Fruit fly (Drosophila melanogaster) whole organism, embryonic: ENCODE results near the gene akirin.

Source experiments
- Awh ChIP-seq: fragments of 200-800 bp; sonication (Bioruptor generic); IDR thresholded peaks from 2 replicates; pipeline ENCODE4, ENCODE4 v1.3.6; 2022; ENCODE audit warnings: missing biosample characterization, missing genetic modification characterization
- Bdp1 ChIP-seq: fragments of 200-800 bp; sonication (Bioruptor generic); optimal IDR thresholded peaks from 3 replicates; lab custom pipeline; 2016; ENCODE audit warnings: missing biosample characterization, missing genetic modification characterization
- BtbVII ChIP-seq: fragments of 200-800 bp; sonication (Bioruptor generic); optimal IDR thresholded peaks from 3 replicates; lab custom pipeline; 2017; ENCODE audit warnings: missing biosample characterization, mild to moderate bottlenecking, missing genetic modification characterization
- CG1024 ChIP-seq: fragments of 200-800 bp; sonication (Bioruptor generic); IDR thresholded peaks from 2 replicates; pipeline ENCODE4 v1.3.6; 2022; ENCODE audit warnings: missing biosample characterization, missing genetic modification characterization
- CG1233 ChIP-seq: fragments of 200-800 bp; sonication (Bioruptor generic); optimal IDR thresholded peaks from 4 replicates; lab custom pipeline; 2018; ENCODE audit warnings: missing biosample characterization, mild to moderate bottlenecking, missing genetic modification characterization
- CG12769 ChIP-seq: fragments of 200-800 bp; sonication (Bioruptor generic); optimal IDR thresholded peaks from 2 replicates; lab custom pipeline; 2019; ENCODE audit warnings: missing biosample characterization, mild to moderate bottlenecking, missing genetic modification characterization, moderate library complexity
- CG13424 ChIP-seq: fragments of 200-800 bp; sonication (Bioruptor generic); optimal IDR thresholded peaks from 2 replicates; lab custom pipeline; 2019; ENCODE audit warnings: missing biosample characterization, mild to moderate bottlenecking, missing genetic modification characterization, moderate library complexity
- CG14050 ChIP-seq: fragments of 200-800 bp; sonication (Bioruptor generic); IDR thresholded peaks from 3 replicates; pipeline ENCODE4 v1.3.6; 2022; ENCODE audit warnings: missing biosample characterization, missing genetic modification characterization
- CG15601 ChIP-seq: fragments of 200-800 bp; sonication (Bioruptor generic); optimal IDR thresholded peaks from 3 replicates; lab custom pipeline; 2019; ENCODE audit warnings: missing biosample characterization, mild to moderate bottlenecking, missing genetic modification characterization, moderate library complexity
- CG15696 ChIP-seq: fragments of 200-800 bp; sonication (Bioruptor generic); optimal IDR thresholded peaks from 2 replicates; lab custom pipeline; 2019; ENCODE audit warnings: missing biosample characterization, mild to moderate bottlenecking, missing genetic modification characterization, moderate library complexity
- CG17186 ChIP-seq: fragments of 200-800 bp; sonication (Bioruptor generic); optimal IDR thresholded peaks from 3 replicates; lab custom pipeline; 2017; ENCODE audit warnings: missing biosample characterization, missing genetic modification reagents, missing genetic modification characterization
- CG17829 ChIP-seq: fragments of 200-800 bp; optimal IDR thresholded peaks from 2 replicates; lab custom pipeline; 2019; ENCODE audit warnings: missing biosample characterization, mild to moderate bottlenecking, missing genetic modification characterization, moderate library complexity
- CG18599 ChIP-seq: fragments of 200-800 bp; sonication (Bioruptor generic); optimal IDR thresholded peaks from 3 replicates; lab custom pipeline; 2017; ENCODE audit warnings: missing biosample characterization, missing genetic modification characterization, mild to moderate bottlenecking, moderate library complexity, missing genetic modification reagents
- CG2678 ChIP-seq: fragments of 200-800 bp; sonication (Bioruptor generic); optimal IDR thresholded peaks from 3 replicates; lab custom pipeline; 2019; ENCODE audit warnings: missing biosample characterization, mild to moderate bottlenecking, missing genetic modification characterization, moderate library complexity
- CG30403 ChIP-seq: fragments of 200-800 bp; sonication (Bioruptor generic); optimal IDR thresholded peaks from 3 replicates; lab custom pipeline; 2016; ENCODE audit warnings: missing biosample characterization, missing genetic modification characterization
- CG31441 ChIP-seq: fragments of 200-800 bp; sonication (Bioruptor generic); IDR thresholded peaks from 2 replicates; pipeline ENCODE4 v1.3.6; 2022; ENCODE audit warnings: missing biosample characterization, missing genetic modification characterization
- CG34376 ChIP-seq: fragments of 200-800 bp; sonication (Bioruptor generic); optimal IDR thresholded peaks from 2 replicates; lab custom pipeline; 2018; ENCODE audit warnings: missing biosample characterization, mild to moderate bottlenecking, missing genetic modification characterization
- CG6689 ChIP-seq: fragments of 200-800 bp; sonication (Bioruptor generic); IDR thresholded peaks from 2 replicates; pipeline ENCODE4 v1.3.6; 2022; ENCODE audit warnings: missing biosample characterization, missing genetic modification characterization
- CG7271 ChIP-seq: fragments of 200-800 bp; sonication (Bioruptor generic); optimal IDR thresholded peaks from 2 replicates; lab custom pipeline; 2018; ENCODE audit warnings: missing biosample characterization, mild to moderate bottlenecking, missing genetic modification characterization, moderate library complexity
- CG7987 ChIP-seq: fragments of 200-800 bp; sonication (Bioruptor generic); optimal IDR thresholded peaks from 2 replicates; lab custom pipeline; 2018; ENCODE audit warnings: missing biosample characterization, mild to moderate bottlenecking, missing genetic modification characterization, moderate library complexity
- CG8388 ChIP-seq: fragments of 200-800 bp; sonication (Bioruptor generic); optimal IDR thresholded peaks from 2 replicates; lab custom pipeline; 2019; ENCODE audit warnings: missing biosample characterization, mild to moderate bottlenecking, missing genetic modification characterization, moderate library complexity
- CG9932 ChIP-seq: fragments of 200-800 bp; sonication (Bioruptor generic); IDR thresholded peaks from 2 replicates; pipeline ENCODE4 v1.3.6; 2022; ENCODE audit warnings: missing biosample characterization, missing genetic modification characterization
- Dad ChIP-seq: fragments of 200-800 bp; sonication (Bioruptor generic); optimal IDR thresholded peaks from 3 replicates; lab custom pipeline; 2016; ENCODE audit warnings: missing biosample characterization, missing genetic modification characterization
- Dek ChIP-seq: fragments of 200-800 bp; sonication (Bioruptor generic); optimal IDR thresholded peaks from 3 replicates; lab custom pipeline; 2019; ENCODE audit warnings: missing biosample characterization, mild to moderate bottlenecking, missing genetic modification characterization, moderate library complexity
- Doc3 ChIP-seq: fragments of 200-800 bp; sonication (Bioruptor generic); IDR thresholded peaks from 3 replicates; pipeline ENCODE4 v1.3.6; 2022; ENCODE audit warnings: missing biosample characterization, missing genetic modification characterization; ENCODE audit not compliant: partially characterized antibody
- E2f1 ChIP-seq: fragments of 200-800 bp; sonication (Bioruptor generic); IDR thresholded peaks from 2 replicates; pipeline ENCODE4 v1.3.6; 2022; ENCODE audit warnings: missing biosample characterization, missing genetic modification characterization
- Ets65A ChIP-seq: fragments of 200-800 bp; sonication (Bioruptor generic); peaks from one replicate; lab custom pipeline; 2016; ENCODE audit warnings: missing biosample characterization, missing genetic modification characterization
- GATAe ChIP-seq: fragments of 200-800 bp; sonication (Bioruptor generic); conservative IDR thresholded peaks from 2 replicates; pipeline ENCODE4 v1.3.6; 2022; ENCODE audit warnings: missing biosample characterization, missing genetic modification characterization
- Gsc ChIP-seq: fragments of 200-800 bp; sonication (Bioruptor generic); IDR thresholded peaks from 2 replicates; pipeline ENCODE4 v1.3.6; 2022; ENCODE audit warnings: missing biosample characterization, missing genetic modification characterization
- Hmx ChIP-seq: fragments of 200-800 bp; sonication (Bioruptor generic); optimal IDR thresholded peaks from 2 replicates; lab custom pipeline; 2016; ENCODE audit warnings: missing biosample characterization, missing genetic modification characterization
- Hr39 ChIP-seq: fragments of >200 bp; optimal IDR thresholded peaks from 2 replicates; lab custom pipeline; 2017
- Lpt ChIP-seq: fragments of >200 bp; optimal IDR thresholded peaks from 2 replicates; lab custom pipeline; 2018; ENCODE audit warnings: missing biosample characterization, missing genetic modification characterization
- Myb ChIP-seq: fragments of 200-800 bp; sonication (Bioruptor generic); optimal IDR thresholded peaks from 2 replicates; lab custom pipeline; 2016; ENCODE audit warnings: missing biosample characterization, missing genetic modification characterization
- Nf-YC ChIP-seq: fragments of 200-800 bp; optimal IDR thresholded peaks from 3 replicates; lab custom pipeline; 2019; ENCODE audit warnings: missing biosample characterization, mild to moderate bottlenecking, missing genetic modification characterization, moderate library complexity
- Oli ChIP-seq: fragments of 200-800 bp; sonication (Bioruptor generic); optimal IDR thresholded peaks from 2 replicates; lab custom pipeline; 2018; ENCODE audit warnings: missing biosample characterization, mild to moderate bottlenecking, missing genetic modification characterization, moderate library complexity
- PHDP ChIP-seq: fragments of 200-800 bp; sonication (Bioruptor generic); optimal IDR thresholded peaks from 3 replicates; lab custom pipeline; 2018; ENCODE audit warnings: missing biosample characterization, mild to moderate bottlenecking, missing genetic modification characterization, moderate library complexity
- Scr ChIP-seq: fragments of 200-800 bp; sonication (Bioruptor generic); IDR thresholded peaks from 2 replicates; pipeline ENCODE4 v1.3.6; 2022; ENCODE audit warnings: missing biosample characterization, missing genetic modification characterization; ENCODE audit not compliant: partially characterized antibody
- croc ChIP-seq: fragments of 200-800 bp; sonication (Bioruptor generic); conservative IDR thresholded peaks from 3 replicates; pipeline ENCODE4 v1.3.6; 2022; ENCODE audit warnings: missing biosample characterization, missing genetic modification characterization
- ems ChIP-seq: fragments of 200-800 bp; sonication (Bioruptor generic); optimal IDR thresholded peaks from 3 replicates; lab custom pipeline; 2016; ENCODE audit warnings: missing biosample characterization, missing genetic modification characterization
- en ChIP-seq: fragments of 200-800 bp; sonication (Bioruptor generic); optimal IDR thresholded peaks from 2 replicates; lab custom pipeline; 2016; ENCODE audit warnings: missing biosample characterization, missing genetic modification characterization
- hbn ChIP-seq: fragments of 200-800 bp; sonication (Bioruptor generic); IDR thresholded peaks from 2 replicates; pipeline ENCODE4 v1.3.6; 2022; ENCODE audit warnings: missing biosample characterization, missing genetic modification characterization; ENCODE audit not compliant: partially characterized antibody
- onecut ChIP-seq: fragments of 200-800 bp; sonication (Bioruptor generic); IDR thresholded peaks from 2 replicates; pipeline ENCODE4 v1.3.6; 2022; ENCODE audit warnings: missing biosample characterization, missing genetic modification characterization
- pb ChIP-seq: fragments of 200-800 bp; sonication (Bioruptor generic); optimal IDR thresholded peaks from 3 replicates; lab custom pipeline; 2016; ENCODE audit warnings: missing biosample characterization, missing genetic modification characterization
- ranshi ChIP-seq: fragments of 200-800 bp; sonication (Bioruptor generic); IDR thresholded peaks from 2 replicates; pipeline ENCODE4 v1.3.6; 2022; ENCODE audit warnings: missing biosample characterization, missing genetic modification characterization
- salm ChIP-seq: fragments of 200-800 bp; sonication (Bioruptor generic); optimal IDR thresholded peaks from 2 replicates; lab custom pipeline; 2018; ENCODE audit warnings: missing biosample characterization, mild to moderate bottlenecking, missing genetic modification characterization
- slou ChIP-seq: fragments of 200-800 bp; sonication (Bioruptor generic); optimal IDR thresholded peaks from 3 replicates; lab custom pipeline; 2016; ENCODE audit warnings: missing biosample characterization, missing genetic modification characterization
- so ChIP-seq: fragments of 200-800 bp; sonication (Bioruptor generic); IDR thresholded peaks from 3 replicates; pipeline ENCODE4 v1.3.6; 2022; ENCODE audit warnings: missing biosample characterization, missing genetic modification characterization
- wek ChIP-seq: fragments of 200-800 bp; sonication (Bioruptor generic); optimal IDR thresholded peaks from 3 replicates; lab custom pipeline; 2018; ENCODE audit warnings: missing biosample characterization, mild to moderate bottlenecking, missing genetic modification characterization, moderate library complexity
- zfh1 ChIP-seq: fragments of 200-800 bp; sonication (Bioruptor generic); IDR thresholded peaks from 3 replicates; pipeline ENCODE4 v1.3.6; 2022; ENCODE audit warnings: missing biosample characterization, missing genetic modification characterization

akirin gene

dm6 chr3L:7346951-7347350, 22.7 kb upstream of the akirin start, which contains the start of gene CG14834:
TSS of gene CG14834 (minus strand) at chr3L:7347123.
- TF ChIP-seq hbn (GFP tag; lab: Robert Waterston, UW) (no peak), CG13424 (no peak), CG18599 (GFP tag; lab: Kevin White, UChicago) (no peak), CG6689 (GFP tag; lab: Robert Waterston, UW) (no peak), CG15696 (tag; lab: Kevin White, UChicago) (no peak), CG9932 (GFP tag; lab: Robert Waterston, UW) (no peak), wek (GFP tag; lab: Kevin White, UChicago) (no peak), salm (tag; lab: Kevin White, UChicago) (no peak), Oli (no peak), croc (GFP tag; lab: Robert Waterston, UW) (no peak), pb (GFP tag; lab: Kevin White, UChicago) (no peak)
- TF ChIP-seq, all 482 proteins: peak for 0

- TF ChIP-seq en: no peak
- TF ChIP-seq CG17829 (tag; lab: Kevin White, UChicago): peak; percentile 43
- TF ChIP-seq zfh1 (GFP tag; lab: Robert Waterston, UW): peak; percentile 58; the same call in 2 of the 3 replicates
- peak; percentile 24 for TF ChIP-seq CG12769 (tag; lab: Kevin White, UChicago)
- TF ChIP-seq Myb: peak; percentile 59
- peak; percentile 44; the same call in 1 of the 2 replicates for TF ChIP-seq onecut
- TF ChIP-seq so: peak; percentile 55; the same call in 2 of the 3 replicates
- no peak for TF ChIP-seq PHDP (tag; lab: Kevin White, UChicago)
- peak; percentile 50; the same call in 1 of the 2 replicates for TF ChIP-seq CG31441 (GFP tag; lab: Robert Waterston, UW)
- no peak for TF ChIP-seq CG8388 (GFP tag; lab: Kevin White, UChicago)
- peak; percentile 8 for TF ChIP-seq slou (GFP tag; lab: Kevin White, UChicago)
- peak; percentile 46 for TF ChIP-seq CG15601 (tag; lab: Kevin White, UChicago)
- TF ChIP-seq Dek: peak; percentile 53
- 0 out of 2 replicates have a peak, but pooled peaks have one; percentile 10 for TF ChIP-seq GATAe
- TF ChIP-seq E2f1 (GFP tag; lab: Robert Waterston, UW): no peak
- no peak for TF ChIP-seq Hr39 (lab: Kevin White, UChicago)
- TF ChIP-seq Dad (GFP tag; lab: Kevin White, UChicago): no peak
- TF ChIP-seq CG1233 (GFP tag; lab: Kevin White, UChicago): peak; percentile 39
- peak; percentile 28 for TF ChIP-seq Nf-YC
- TF ChIP-seq Awh (GFP tag; lab: Robert Waterston, UW): no peak
- TF ChIP-seq BtbVII: peak; percentile 55
- TF ChIP-seq CG7271 (tag; lab: Kevin White, UChicago): no peak
- TF ChIP-seq ranshi (GFP tag; lab: Robert Waterston, UW): peak; percentile 18; the same call in 1 of the 2 replicates
- no peak for TF ChIP-seq CG1024 (GFP tag; lab: Robert Waterston, UW)
- TF ChIP-seq Ets65A (GFP tag; lab: Kevin White, UChicago): peak; percentile 97
- peak; percentile 41 for TF ChIP-seq CG34376 (GFP tag; lab: Kevin White, UChicago)
- TF ChIP-seq Gsc (GFP tag; lab: Robert Waterston, UW): no peak
- TF ChIP-seq Scr: peak; percentile 91
- TF ChIP-seq Hmx (GFP tag; lab: Kevin White, UChicago): no peak
- no peak for TF ChIP-seq CG14050 (GFP tag; lab: Robert Waterston, UW)
- TF ChIP-seq CG2678 (tag; lab: Kevin White, UChicago): peak; percentile 33
- no peak for TF ChIP-seq Lpt
- no peak for TF ChIP-seq CG17186 (GFP tag; lab: Kevin White, UChicago)
- peak; percentile 78 for TF ChIP-seq Doc3 (GFP tag; lab: Robert Waterston, UW)
- peak; percentile 61 for TF ChIP-seq ems (GFP tag; lab: Kevin White, UChicago)
- TF ChIP-seq CG7987 (GFP tag; lab: Kevin White, UChicago): peak; percentile 1
- peak; percentile 84 for TF ChIP-seq CG30403 (GFP tag; lab: Kevin White, UChicago)
- TF ChIP-seq Bdp1 (GFP tag; lab: Kevin White, UChicago): no peak
Measured at dm6 chr3L:7347984-7348631, 21.5 kb upstream of the akirin start, which contains the start of the genes Srp19 and qm. TSS of gene Srp19 (minus strand) at chr3L:7348034. TSS of gene qm (plus strand) at chr3L:7348313.
